Worm (Caenorhabditis elegans) whole organism, L4/young adult: ENCODE data around the gene frpr-2.

ENCODE experiments used
- W03F9.2 ChIP-seq: fragments of 150-350 bp; optimal IDR thresholded peaks from 2 replicates; lab custom pipeline; 2014; ENCODE audit warnings: missing biosample characterization, missing genetic modification characterization
- dao-5 ChIP-seq: sonication (generic microtip); optimal IDR thresholded peaks from 2 replicates; lab custom pipeline; 2016; ENCODE audit warnings: missing genotype, missing genetic modification characterization, moderate library complexity, missing compliant biosample characterization
- him-1 ChIP-seq: sonication (generic microtip); optimal IDR thresholded peaks from 2 replicates; lab custom pipeline; 2016; ENCODE audit warnings: missing genotype, missing genetic modification reagents, missing genetic modification characterization, missing compliant biosample characterization

ce11 chrX:12975595-12976089, 10.4 kb downstream of the frpr-2 start, which contains the start of gene ppk-3:
- TF ChIP-seq dao-5 = no peak
- no peak for TF ChIP-seq him-1 (tag; lab: Kevin White, UChicago)
- TF ChIP-seq W03F9.2 = peak; percentile 64
